Worm (Caenorhabditis elegans) whole organism, L4 larva: ENCODE data around the gene brc-2.

ENCODE experiments used
- F10B5.3 ChIP-seq: sonication (generic microtip); optimal IDR thresholded peaks from 2 replicates; lab custom pipeline; 2016; ENCODE audit warnings: mild to moderate bottlenecking, missing genetic modification characterization, missing compliant biosample characterization
- F49E8.2 ChIP-seq: sonication (generic microtip); optimal IDR thresholded peaks from 2 replicates; lab custom pipeline; 2016; ENCODE audit warnings: missing compliant biosample characterization, mild to moderate bottlenecking, missing genetic modification characterization, borderline replicate concordance
- R02D3.7 ChIP-seq: fragments of 150-350 bp; sonication (generic microtip); optimal IDR thresholded peaks from 3 replicates; lab custom pipeline; 2014; ENCODE audit warnings: missing biosample characterization, missing genetic modification characterization
- Y105C5A.15 ChIP-seq: fragments of 200-800 bp; sonication (Bioruptor generic); IDR thresholded peaks from 2 replicates; pipeline ENCODE4 v1.3.6; 2022; ENCODE audit warnings: missing genetic modification characterization, missing compliant biosample characterization
- Y48G9A.11 ChIP-seq: fragments of 200-800 bp; sonication (Bioruptor generic); IDR thresholded peaks from 2 replicates; pipeline ENCODE4 v1.3.6; 2022; ENCODE audit warnings: missing genetic modification reagents, missing genetic modification characterization, missing compliant biosample characterization
- ZK546.5 ChIP-seq, 2 experiments: sonication (generic microtip); optimal IDR thresholded peaks; 2 replicates each; lab custom pipeline; 2017; ENCODE audit warnings: missing biosample characterization in 2 of 2, missing genetic modification characterization in 2 of 2
- aha-1 ChIP-seq: fragments of 150-350 bp; peaks from one replicate; lab custom pipeline; 2014; ENCODE audit warnings: missing biosample characterization, missing genetic modification characterization
- ceh-28 ChIP-seq: fragments of 150-350 bp; optimal IDR thresholded peaks from 2 replicates; lab custom pipeline; 2014; ENCODE audit warnings: missing biosample characterization, missing genetic modification reagents, missing genetic modification characterization
- ceh-32 ChIP-seq: sonication (generic microtip); optimal IDR thresholded peaks from 2 replicates; lab custom pipeline; 2016; ENCODE audit warnings: mild to moderate bottlenecking, missing genetic modification characterization, missing compliant biosample characterization; ENCODE audit not compliant: poor library complexity
- ceh-62 ChIP-seq: sonication (generic microtip); optimal IDR thresholded peaks from 2 replicates; lab custom pipeline; 2017; ENCODE audit warnings: missing biosample characterization, missing genetic modification characterization
- ctbp-1 ChIP-seq: fragments of 200-800 bp; sonication (Bioruptor generic); IDR thresholded peaks from 2 replicates; pipeline ENCODE4 v1.3.6; 2022; ENCODE audit warnings: missing genetic modification reagents, missing genetic modification characterization, missing compliant biosample characterization
- daf-12 ChIP-seq: fragments of 150-350 bp; optimal IDR thresholded peaks from 2 replicates; lab custom pipeline; 2014; ENCODE audit warnings: missing biosample characterization, missing genetic modification reagents, missing genetic modification characterization
- daf-19 ChIP-seq: fragments of 200-800 bp; sonication (Bioruptor generic); conservative IDR thresholded peaks from 2 replicates; pipeline ENCODE4 v1.3.6; 2022; ENCODE audit warnings: missing genetic modification characterization, missing compliant biosample characterization
- daf-8 ChIP-seq: fragments of 200-800 bp; sonication (Bioruptor generic); IDR thresholded peaks from 2 replicates; pipeline ENCODE4 v1.3.6; 2022; ENCODE audit warnings: missing genetic modification characterization, missing compliant biosample characterization
- dmd-6 ChIP-seq: fragments of 200-800 bp; sonication (Bioruptor generic); IDR thresholded peaks from 2 replicates; pipeline ENCODE4 v1.3.6; 2022; ENCODE audit warnings: missing genetic modification reagents, missing genetic modification characterization, missing compliant biosample characterization
- dmd-8 ChIP-seq: fragments of 200-800 bp; sonication (Bioruptor generic); IDR thresholded peaks from 2 replicates; pipeline ENCODE4 v1.3.6; 2022; ENCODE audit warnings: missing genetic modification characterization, missing compliant biosample characterization
- dpl-1 ChIP-seq: fragments of 150-350 bp; optimal IDR thresholded peaks from 2 replicates; lab custom pipeline; 2014; ENCODE audit warnings: missing biosample characterization, missing genetic modification reagents, missing genetic modification characterization
- egl-27 ChIP-seq: sonication (generic microtip); optimal IDR thresholded peaks from 3 replicates; lab custom pipeline; 2017; ENCODE audit warnings: missing biosample characterization, missing genetic modification reagents, missing genetic modification characterization
- gei-8 ChIP-seq: fragments of 200-800 bp; sonication (Bioruptor generic); optimal IDR thresholded peaks from 2 replicates; lab custom pipeline; 2018; ENCODE audit warnings: mild to moderate bottlenecking, missing genetic modification characterization, missing compliant biosample characterization
- hif-1 ChIP-seq, 2 experiments: sonication (generic microtip); optimal IDR thresholded peaks; 2 replicates each; lab custom pipeline; 2016 to 2017; ENCODE audit warnings: missing compliant biosample characterization in 2 of 2, missing genetic modification characterization in 2 of 2, missing genetic modification reagents in 2 of 2, missing genotype in 2 of 2, mild to moderate bottlenecking in 1 of 2
- hlh-11 ChIP-seq: fragments of 200-800 bp; sonication (Bioruptor generic); optimal IDR thresholded peaks from 2 replicates; lab custom pipeline; 2018; ENCODE audit warnings: mild to moderate bottlenecking, missing genetic modification characterization, missing compliant biosample characterization
- hlh-30 ChIP-seq: sonication (generic microtip); optimal IDR thresholded peaks from 2 replicates; lab custom pipeline; 2017; ENCODE audit warnings: antibody characterized with exemption, mild to moderate bottlenecking, missing genetic modification characterization, missing compliant biosample characterization; ENCODE audit not compliant: insufficient read depth
- hmg-1.1 ChIP-seq: fragments of 200-800 bp; sonication (Bioruptor generic); IDR thresholded peaks from 2 replicates; pipeline ENCODE4 v1.3.6; 2022; ENCODE audit warnings: missing genetic modification reagents, missing genetic modification characterization, missing compliant biosample characterization
- jun-1 ChIP-seq: fragments of 150-350 bp; optimal IDR thresholded peaks from 2 replicates; lab custom pipeline; 2014; ENCODE audit warnings: missing biosample characterization, missing genetic modification reagents, missing genetic modification characterization
- lin-1 ChIP-seq: fragments of 200-800 bp; sonication (Bioruptor generic); IDR thresholded peaks from 2 replicates; pipeline ENCODE4 v1.3.6; 2022; ENCODE audit warnings: missing genetic modification reagents, missing genetic modification characterization, missing compliant biosample characterization
- lin-13 ChIP-seq: fragments of 150-350 bp; optimal IDR thresholded peaks from 2 replicates; lab custom pipeline; 2014; ENCODE audit warnings: missing biosample characterization, missing genetic modification reagents, missing genetic modification characterization
- lin-38 ChIP-seq: fragments of 200-800 bp; sonication (Bioruptor generic); IDR thresholded peaks from 2 replicates; pipeline ENCODE4 v1.3.6; 2022; ENCODE audit warnings: missing genetic modification reagents, missing genetic modification characterization, missing compliant biosample characterization
- lin-39 ChIP-seq: fragments of 150-350 bp; optimal IDR thresholded peaks from 2 replicates; lab custom pipeline; 2014; ENCODE audit warnings: missing biosample characterization, missing genetic modification reagents, missing genetic modification characterization
- lsy-2 ChIP-seq, 2 experiments: fragments of 150-350 bp in 1 of 2; sonication (generic microtip) in 1 of 2; optimal IDR thresholded peaks; 2 replicates each; lab custom pipeline; 2014 to 2017; ENCODE audit warnings: missing biosample characterization in 2 of 2, missing genetic modification characterization in 2 of 2
- madf-5 ChIP-seq, 2 experiments: fragments of 200-800 bp; sonication (Bioruptor generic); IDR thresholded peaks; 2 replicates each; pipeline ENCODE4 v1.3.6; 2022; ENCODE audit warnings: missing compliant biosample characterization in 2 of 2, missing genetic modification characterization in 2 of 2
- madf-9 ChIP-seq: fragments of 200-800 bp; sonication (Bioruptor generic); conservative IDR thresholded peaks from 2 replicates; pipeline ENCODE4 v1.3.6; 2022; ENCODE audit warnings: missing genetic modification reagents, missing genetic modification characterization, missing compliant biosample characterization
- mdl-1 ChIP-seq, 2 experiments: fragments of 150-350 bp in 1 of 2; sonication (generic microtip) in 1 of 2; optimal IDR thresholded peaks; 2 replicates each; lab custom pipeline; 2014 to 2017; ENCODE audit warnings: missing biosample characterization in 2 of 2, missing genetic modification characterization in 2 of 2
- mdt-29 ChIP-seq: fragments of 200-800 bp; sonication (Bioruptor generic); IDR thresholded peaks from 2 replicates; pipeline ENCODE4 v1.3.6; 2022; ENCODE audit warnings: missing genetic modification reagents, missing genetic modification characterization, missing compliant biosample characterization
- mxl-2 ChIP-seq: fragments of 200-800 bp; sonication (Bioruptor generic); conservative IDR thresholded peaks from 2 replicates; pipeline ENCODE4 v1.3.6; 2022; ENCODE audit warnings: missing genetic modification reagents, missing genetic modification characterization, missing compliant biosample characterization
- nhr-10 ChIP-seq: fragments of 150-350 bp; optimal IDR thresholded peaks from 2 replicates; lab custom pipeline; 2014; ENCODE audit warnings: missing biosample characterization, missing genetic modification characterization
- nhr-111 ChIP-seq: fragments of 200-800 bp; sonication (Bioruptor generic); optimal IDR thresholded peaks from 2 replicates; lab custom pipeline; 2018; ENCODE audit warnings: mild to moderate bottlenecking, missing genetic modification characterization, missing compliant biosample characterization
- nhr-237 ChIP-seq: sonication (generic microtip); optimal IDR thresholded peaks from 2 replicates; lab custom pipeline; 2017; ENCODE audit warnings: missing biosample characterization, missing genetic modification characterization
- nhr-25 ChIP-seq: sonication (generic microtip); optimal IDR thresholded peaks from 2 replicates; lab custom pipeline; 2017; ENCODE audit warnings: missing genetic modification characterization, mild to moderate bottlenecking, missing compliant biosample characterization, antibody characterized with exemption, moderate library complexity, borderline replicate concordance; ENCODE audit not compliant: insufficient read depth
- nhr-48 ChIP-seq: sonication (generic microtip); optimal IDR thresholded peaks from 2 replicates; lab custom pipeline; 2016; ENCODE audit warnings: mild to moderate bottlenecking, missing genetic modification characterization, missing compliant biosample characterization
- nhr-77 ChIP-seq: fragments of 150-350 bp; optimal IDR thresholded peaks from 2 replicates; lab custom pipeline; 2014; ENCODE audit warnings: missing biosample characterization, missing genetic modification characterization
- pha-4 ChIP-seq, 2 experiments: fragments of 150-350 bp in 1 of 2; fragments of 200-800 bp in 1 of 2; sonication (Bioruptor generic) in 1 of 2; IDR thresholded peaks in 1 of 2; optimal IDR thresholded peaks in 1 of 2; 2 replicates each; pipeline versions ENCODE4 v1.3.6 to Lab custom; 2014 to 2022; ENCODE audit warnings: missing genetic modification characterization in 2 of 2, missing genetic modification reagents in 2 of 2, missing biosample characterization in 1 of 2, missing compliant biosample characterization in 1 of 2
- rbr-2 ChIP-seq: sonication (generic microtip); optimal IDR thresholded peaks from 2 replicates; lab custom pipeline; 2016; ENCODE audit warnings: missing genotype, missing genetic modification characterization, missing compliant biosample characterization
- snpc-1.2 ChIP-seq: fragments of 200-800 bp; sonication (Bioruptor generic); IDR thresholded peaks from 2 replicates; pipeline ENCODE4 v1.3.6; 2022; ENCODE audit warnings: missing genetic modification reagents, missing genetic modification characterization, missing compliant biosample characterization
- spr-3 ChIP-seq: fragments of 200-800 bp; sonication (Bioruptor generic); optimal IDR thresholded peaks from 2 replicates; lab custom pipeline; 2018; ENCODE audit warnings: mild to moderate bottlenecking, missing genetic modification characterization, missing compliant biosample characterization
- unc-62 ChIP-seq, 3 experiments: fragments of 150-350 bp in 1 of 3; sonication (generic microtip); optimal IDR thresholded peaks in 2 of 3; peaks in 1 of 3; 1 replicate in 1 of 3; 2 replicates in 2 of 3; lab custom pipeline; 2014 to 2017; ENCODE audit warnings: missing biosample characterization in 3 of 3, missing genetic modification characterization in 3 of 3, missing genetic modification reagents in 3 of 3, missing genotype in 1 of 3
- vab-7 ChIP-seq: fragments of 200-800 bp; sonication (Bioruptor generic); IDR thresholded peaks from 2 replicates; pipeline ENCODE4 v1.3.6; 2022; ENCODE audit warnings: missing genetic modification reagents, missing genetic modification characterization, missing compliant biosample characterization
- zfp-3 ChIP-seq: fragments of 200-800 bp; sonication (Bioruptor generic); conservative IDR thresholded peaks from 2 replicates; pipeline ENCODE4 v1.3.6; 2022; ENCODE audit warnings: missing genetic modification reagents, missing genetic modification characterization, missing compliant biosample characterization
- zip-11 ChIP-seq: fragments of 200-800 bp; sonication (Bioruptor generic); IDR thresholded peaks from 2 replicates; pipeline ENCODE4 v1.3.6; 2022; ENCODE audit warnings: missing genetic modification characterization, missing compliant biosample characterization
- ztf-7 ChIP-seq: fragments of 150-350 bp; optimal IDR thresholded peaks from 2 replicates; lab custom pipeline; 2014; ENCODE audit warnings: missing biosample characterization, missing genetic modification characterization

brc-2 gene

DNA sequence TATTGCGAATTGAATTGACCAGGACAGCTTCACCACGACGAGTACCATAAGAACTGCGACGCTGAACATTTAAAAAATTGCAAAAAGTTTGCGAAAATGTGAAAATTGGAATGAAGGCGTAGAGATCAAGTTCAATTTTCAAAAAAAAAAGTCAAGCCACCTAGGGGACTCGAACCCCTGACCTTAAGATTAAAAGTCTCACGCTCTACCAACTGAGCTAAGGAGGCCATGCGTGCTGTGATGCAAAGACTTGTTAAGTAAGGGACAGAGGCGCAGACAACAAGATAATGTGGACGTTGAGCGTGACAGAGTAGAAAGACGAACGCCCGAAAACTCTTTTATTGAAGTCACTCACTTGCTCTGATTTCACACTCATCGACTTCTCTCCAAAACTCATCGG lies 15.3 kb downstream of the brc-2 start (continued):
- TF ChIP-seq F49E8.2 (tag; lab: Kevin White, UChicago) (peak; percentile 66), madf-5 (GFP tag; IDR thresholded peaks at IDR 0.05; lab: Robert Waterston, UW) (0 out of 4 replicates have a peak, but pooled peaks have one; percentile 43 to 69), dmd-8 (GFP tag; lab: Robert Waterston, UW) (peak; percentile 95), lin-39 (tag; lab: Kevin White, UChicago) (no peak), mxl-2 (GFP tag; lab: Robert Waterston, UW) (peak; percentile 75; the same call in 1 of the 2 replicates), lin-38 (peak; percentile 87), madf-9 (GFP tag; lab: Robert Waterston, UW) (peak; percentile 87), gei-8 (GFP tag; lab: Kevin White, UChicago) (peak; percentile 38), snpc-1.2 (GFP tag; lab: Robert Waterston, UW) (peak; percentile 79), zip-11 (GFP tag; lab: Robert Waterston, UW) (0 out of 2 replicates have a peak, but pooled peaks have one; percentile 42), nhr-77 (tag; lab: Kevin White, UChicago) (no peak), lin-13 (GFP tag; lab: Kevin White, UChicago) (peak; percentile 73), ctbp-1 (GFP tag; lab: Robert Waterston, UW) (peak; percentile 85), lin-1 (GFP tag; lab: Robert Waterston, UW) (peak; percentile 62), F10B5.3 (peak; percentile 48), daf-19 (peak; percentile 80), pha-4 (GFP tag; IDR thresholded peaks at IDR 0.05; lab: Robert Waterston, UW) (peak; percentile 89; the same call in 1 of the 2 replicates), pha-4 (tag; optimal IDR thresholded peaks at IDR 0.05; lab: Kevin White, UChicago) (no peak), aha-1 (tag; lab: Kevin White, UChicago) (peak; percentile 85), hlh-30 (tag; lab: Kevin White, UChicago) (peak; percentile 64), hlh-11 (no peak), nhr-48 (tag; lab: Kevin White, UChicago) (peak; percentile 5), dmd-6 (GFP tag; lab: Robert Waterston, UW) (peak; percentile 65), R02D3.7 (tag; lab: Kevin White, UChicago) (peak; percentile 8), Y105C5A.15 (0 out of 2 replicates have a peak, but pooled peaks have one; percentile 65), ztf-7 (tag; lab: Kevin White, UChicago) (peak; percentile 51), zfp-3 (peak; percentile 51; the same call in 1 of the 2 replicates), rbr-2 (tag; lab: Kevin White, UChicago) (peak; percentile 67), daf-12 (tag; lab: Kevin White, UChicago) (no peak), ceh-62 (tag; lab: Kevin White, UChicago) (no peak), daf-8 (GFP tag; lab: Robert Waterston, UW) (no peak), dpl-1 (GFP tag; lab: Kevin White, UChicago) (peak; percentile 50), nhr-25 (tag; lab: Kevin White, UChicago) (no peak), egl-27 (tag; lab: Kevin White, UChicago) (no peak), unc-62 (GFP tag; optimal IDR thresholded peaks at IDR 0.05 in 1 of 2; lab: Kevin White, UChicago) (peak in 1 of 2 experiments; percentile 83), unc-62 (tag; optimal IDR thresholded peaks at IDR 0.05; lab: Kevin White, UChicago) (no peak), nhr-111 (GFP tag; lab: Kevin White, UChicago) (peak; percentile 80), mdt-29 (GFP tag; lab: Robert Waterston, UW) (peak; percentile 66; the same call in 1 of the 2 replicates), ZK546.5 (tag; optimal IDR thresholded peaks at IDR 0.05; lab: Kevin White, UChicago) (no peak), mdl-1 (tag; optimal IDR thresholded peaks at IDR 0.05; lab: Kevin White, UChicago) (peak; percentile 19 to 36), spr-3 (no peak), nhr-10 (no peak), nhr-237 (tag; lab: Kevin White, UChicago) (no peak), jun-1 (tag; lab: Kevin White, UChicago) (no peak), lsy-2 (tag; optimal IDR thresholded peaks at IDR 0.05; lab: Kevin White, UChicago) (peak in 1 of 2 experiments; percentile 75), ceh-28 (tag; lab: Kevin White, UChicago) (no peak), hmg-1.1 (GFP tag; lab: Robert Waterston, UW) (peak; percentile 86), vab-7 (GFP tag; lab: Robert Waterston, UW) (peak; percentile 94), hif-1 (tag; optimal IDR thresholded peaks at IDR 0.05; lab: Kevin White, UChicago) (peak in 1 of 2 experiments; percentile 62), ceh-32 (tag; lab: Kevin White, UChicago) (no peak), Y48G9A.11 (GFP tag; lab: Robert Waterston, UW) (peak; percentile 80)
